Fruit fly (Drosophila melanogaster) whole organism, adult: Measurements from ENCODE around the gene Gem2.

Source experiments
- CG11617 ChIP-seq: fragments of 200-800 bp; sonication (Bioruptor generic); optimal IDR thresholded peaks from 2 replicates; lab custom pipeline; 2017; ENCODE audit warnings: mild to moderate bottlenecking, missing biosample characterization, missing genetic modification reagents, missing genetic modification characterization
- CG12768 ChIP-seq: fragments of 200-800 bp; sonication (Bioruptor generic); optimal IDR thresholded peaks from 2 replicates; lab custom pipeline; 2017; ENCODE audit warnings: missing biosample characterization, missing genetic modification characterization, mild to moderate bottlenecking, moderate library complexity, missing genetic modification reagents
- CG14711 ChIP-seq: fragments of 200-800 bp; sonication (Bioruptor generic); optimal IDR thresholded peaks from 2 replicates; lab custom pipeline; 2018; ENCODE audit warnings: missing biosample characterization, mild to moderate bottlenecking, missing genetic modification characterization, moderate library complexity
- CG1620 ChIP-seq: fragments of 200-800 bp; sonication (Bioruptor generic); optimal IDR thresholded peaks from 2 replicates; lab custom pipeline; 2016; ENCODE audit warnings: missing biosample characterization, missing genetic modification characterization
- CG33017 ChIP-seq: fragments of 200-800 bp; sonication (Bioruptor generic); optimal IDR thresholded peaks from 2 replicates; lab custom pipeline; 2018; ENCODE audit warnings: missing biosample characterization, mild to moderate bottlenecking, missing genetic modification characterization, moderate library complexity
- CG5204 ChIP-seq: fragments of 200-800 bp; sonication (Bioruptor generic); optimal IDR thresholded peaks from 2 replicates; lab custom pipeline; 2016; ENCODE audit warnings: missing biosample characterization, missing genetic modification characterization
- CG7045 ChIP-seq: fragments of 200-800 bp; sonication (Bioruptor generic); optimal IDR thresholded peaks from 2 replicates; lab custom pipeline; 2017; ENCODE audit warnings: missing biosample characterization, mild to moderate bottlenecking, missing genetic modification characterization
- CG7101 ChIP-seq: fragments of 200-800 bp; sonication (Bioruptor generic); optimal IDR thresholded peaks from 2 replicates; lab custom pipeline; 2018; ENCODE audit warnings: missing biosample characterization, mild to moderate bottlenecking, missing genetic modification characterization, moderate library complexity
- Clk ChIP-seq: fragments of 200-800 bp; sonication (Bioruptor generic); optimal IDR thresholded peaks from 2 replicates; lab custom pipeline; 2017; ENCODE audit warnings: missing biosample characterization, missing genetic modification characterization
- Crg-1 ChIP-seq: fragments of 200-800 bp; sonication (Bioruptor generic); optimal IDR thresholded peaks from 2 replicates; lab custom pipeline; 2016; ENCODE audit warnings: missing biosample characterization, missing genetic modification characterization
- Hr96 ChIP-seq: fragments of 200-800 bp; sonication (Bioruptor generic); optimal IDR thresholded peaks from 2 replicates; lab custom pipeline; 2016; ENCODE audit warnings: missing biosample characterization, missing genetic modification characterization
- Mnt ChIP-seq: fragments of 200-800 bp; sonication (Bioruptor generic); optimal IDR thresholded peaks from 2 replicates; lab custom pipeline; 2016; ENCODE audit warnings: missing biosample characterization, mild to moderate bottlenecking, missing genetic modification characterization
- bab1 ChIP-seq: fragments of 200-800 bp; sonication (Bioruptor generic); optimal IDR thresholded peaks from 3 replicates; lab custom pipeline; 2019; ENCODE audit warnings: missing biosample characterization, mild to moderate bottlenecking, missing genetic modification characterization, moderate library complexity
- cic ChIP-seq: fragments of 200-800 bp; sonication (Bioruptor generic); optimal IDR thresholded peaks from 2 replicates; lab custom pipeline; 2017; ENCODE audit warnings: missing biosample characterization, mild to moderate bottlenecking, missing genetic modification characterization, moderate library complexity
- cnc ChIP-seq, 2 experiments: fragments of >200 bp; optimal IDR thresholded peaks; 2 replicates each; lab custom pipeline; 2017
- kay ChIP-seq: fragments of 200-800 bp; sonication (Bioruptor generic); peaks from one replicate; lab custom pipeline; 2016; ENCODE audit warnings: missing biosample characterization, missing genetic modification characterization, borderline replicate concordance
- ovo ChIP-seq: fragments of 200-800 bp; sonication (Bioruptor generic); optimal IDR thresholded peaks from 2 replicates; lab custom pipeline; 2016; ENCODE audit warnings: missing biosample characterization, missing genetic modification characterization
- pad ChIP-seq: fragments of 200-800 bp; sonication (Bioruptor generic); optimal IDR thresholded peaks from 3 replicates; lab custom pipeline; 2017; ENCODE audit warnings: missing biosample characterization, missing genetic modification characterization, mild to moderate bottlenecking, moderate library complexity, missing genetic modification reagents
- tj ChIP-seq: fragments of 200-800 bp; sonication (Bioruptor generic); optimal IDR thresholded peaks from 3 replicates; lab custom pipeline; 2017; ENCODE audit warnings: missing biosample characterization, mild to moderate bottlenecking, missing genetic modification characterization, moderate library complexity
- toe ChIP-seq: fragments of 200-800 bp; sonication (Bioruptor generic); optimal IDR thresholded peaks from 2 replicates; lab custom pipeline; 2016; ENCODE audit warnings: missing biosample characterization, missing genetic modification characterization

Gem2 gene

DNA sequence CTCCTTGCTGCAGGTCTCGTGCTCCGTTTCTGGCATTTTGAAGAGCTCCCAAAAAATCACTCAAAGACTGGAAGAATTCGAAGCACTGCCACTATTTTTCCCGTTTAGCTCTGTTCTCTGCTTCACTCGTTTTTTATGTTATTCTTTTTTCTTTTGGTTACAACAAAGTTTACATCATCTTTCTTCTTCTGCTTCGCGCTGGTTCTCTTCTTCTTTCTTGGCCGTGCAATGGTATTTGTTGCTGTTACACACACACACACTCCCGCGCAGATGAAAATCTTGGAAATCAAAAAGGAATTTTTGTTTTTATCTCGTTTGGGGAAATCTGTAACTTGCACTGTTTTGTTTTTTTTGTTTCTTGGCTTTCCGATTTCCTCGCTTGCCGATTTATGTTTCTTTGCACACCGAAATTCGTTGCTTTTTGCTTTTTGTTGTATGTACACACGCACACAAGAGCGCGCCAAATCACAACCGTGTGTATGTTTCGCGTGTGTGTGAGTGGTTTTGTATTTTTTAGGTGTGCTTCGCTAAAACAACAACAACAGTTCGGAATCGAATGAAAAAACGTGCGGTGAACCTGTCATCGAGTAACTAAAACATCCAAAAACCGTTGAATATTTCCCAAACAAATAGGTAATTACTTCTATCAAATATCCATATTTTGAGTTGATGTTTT is 14.3 kb downstream of the Gem2 start:
- TF ChIP-seq cnc (optimal IDR thresholded peaks at IDR 0.05; lab: Kevin White, UChicago) (no peak), cic (peak; percentile 41)

DNA sequence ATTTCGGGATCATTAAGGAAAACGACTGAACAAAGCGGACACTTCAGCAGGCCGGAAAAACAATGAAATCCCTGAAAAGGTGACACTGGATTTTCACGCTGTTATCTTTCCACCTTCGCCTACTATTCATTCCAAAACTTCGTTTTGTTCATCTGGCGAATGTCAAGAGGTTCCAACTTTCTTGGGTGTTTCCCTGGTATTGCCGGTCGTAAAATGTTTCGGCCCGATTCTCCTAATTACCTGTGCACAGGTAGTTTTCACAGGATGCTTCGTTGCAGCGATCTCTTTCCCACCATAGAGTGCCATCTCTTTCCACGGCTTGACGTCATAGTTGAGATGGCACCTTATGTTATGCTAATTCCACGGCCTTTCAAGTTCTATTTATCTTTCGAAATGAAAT is 17.0 kb downstream of the Gem2 start:
- no peak for TF ChIP-seq cic
- no peak for TF ChIP-seq cnc (optimal IDR thresholded peaks at IDR 0.05; lab: Kevin White, UChicago)
- TF ChIP-seq Mnt: no peak
- no peak for TF ChIP-seq CG14711 (tag; lab: Kevin White, UChicago)
- no peak for TF ChIP-seq CG7101 (tag; lab: Kevin White, UChicago)
- no peak for TF ChIP-seq toe (GFP tag; lab: Kevin White, UChicago)
- TF ChIP-seq pad (GFP tag; lab: Kevin White, UChicago): no peak
- no peak for TF ChIP-seq Hr96 (GFP tag; lab: Kevin White, UChicago)
- no peak for TF ChIP-seq CG1620 (GFP tag; lab: Kevin White, UChicago)
- no peak for TF ChIP-seq Crg-1
- TF ChIP-seq CG5204: no peak
- no peak for TF ChIP-seq kay
- TF ChIP-seq CG11617 (GFP tag; lab: Kevin White, UChicago): no peak
- TF ChIP-seq Clk (GFP tag; lab: Kevin White, UChicago): no peak
- no peak for TF ChIP-seq bab1 (GFP tag; lab: Kevin White, UChicago)
- TF ChIP-seq tj (GFP tag; lab: Kevin White, UChicago): no peak
- TF ChIP-seq ovo: no peak

DNA sequence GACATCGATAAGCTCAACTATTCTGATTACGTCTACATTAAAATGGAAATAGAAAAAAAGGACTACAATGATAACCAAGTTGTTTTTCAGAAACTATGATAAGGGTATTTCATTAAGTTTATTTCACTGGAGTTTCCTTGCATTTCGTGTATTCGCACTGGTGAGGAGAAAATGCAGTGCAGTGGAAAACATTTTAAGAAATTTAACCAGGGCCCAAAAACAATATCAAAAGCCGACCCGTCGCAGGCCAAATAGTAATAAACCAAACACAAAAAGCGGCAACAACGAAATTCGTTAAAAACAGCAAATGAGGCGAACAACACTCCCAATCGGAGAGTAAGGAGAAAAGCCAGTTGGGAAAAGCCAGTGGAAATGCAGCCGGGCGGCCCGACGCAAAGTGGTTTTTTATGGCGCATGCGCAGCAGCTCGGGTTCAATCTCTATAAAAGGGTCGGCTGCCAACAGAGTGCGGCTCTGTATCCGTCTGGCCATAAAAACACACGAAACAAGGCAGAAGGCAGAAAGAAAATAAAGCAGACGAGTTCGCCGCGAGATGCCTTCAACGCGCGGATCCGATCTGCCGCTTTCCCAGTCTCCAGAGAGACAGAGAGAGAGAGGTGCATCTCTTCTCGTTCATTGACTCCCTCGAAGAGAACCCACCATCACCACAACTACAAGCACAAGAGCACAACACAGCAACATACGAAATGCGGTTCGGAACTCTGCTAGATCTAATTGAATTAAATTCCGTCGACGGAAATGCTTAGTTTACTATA is 19.1 kb downstream of the Gem2 start:
- TF ChIP-seq ovo (no peak), cnc (optimal IDR thresholded peaks at IDR 0.05; lab: Kevin White, UChicago) (no peak), CG7101 (tag; lab: Kevin White, UChicago) (no peak), cic (no peak), CG7045 (no peak), pad (GFP tag; lab: Kevin White, UChicago) (no peak), Crg-1 (no peak), CG1620 (GFP tag; lab: Kevin White, UChicago) (no peak), CG11617 (GFP tag; lab: Kevin White, UChicago) (no peak), CG12768 (GFP tag; lab: Kevin White, UChicago) (no peak), bab1 (GFP tag; lab: Kevin White, UChicago) (no peak), CG14711 (tag; lab: Kevin White, UChicago) (no peak), Mnt (no peak), tj (GFP tag; lab: Kevin White, UChicago) (no peak)

DNA sequence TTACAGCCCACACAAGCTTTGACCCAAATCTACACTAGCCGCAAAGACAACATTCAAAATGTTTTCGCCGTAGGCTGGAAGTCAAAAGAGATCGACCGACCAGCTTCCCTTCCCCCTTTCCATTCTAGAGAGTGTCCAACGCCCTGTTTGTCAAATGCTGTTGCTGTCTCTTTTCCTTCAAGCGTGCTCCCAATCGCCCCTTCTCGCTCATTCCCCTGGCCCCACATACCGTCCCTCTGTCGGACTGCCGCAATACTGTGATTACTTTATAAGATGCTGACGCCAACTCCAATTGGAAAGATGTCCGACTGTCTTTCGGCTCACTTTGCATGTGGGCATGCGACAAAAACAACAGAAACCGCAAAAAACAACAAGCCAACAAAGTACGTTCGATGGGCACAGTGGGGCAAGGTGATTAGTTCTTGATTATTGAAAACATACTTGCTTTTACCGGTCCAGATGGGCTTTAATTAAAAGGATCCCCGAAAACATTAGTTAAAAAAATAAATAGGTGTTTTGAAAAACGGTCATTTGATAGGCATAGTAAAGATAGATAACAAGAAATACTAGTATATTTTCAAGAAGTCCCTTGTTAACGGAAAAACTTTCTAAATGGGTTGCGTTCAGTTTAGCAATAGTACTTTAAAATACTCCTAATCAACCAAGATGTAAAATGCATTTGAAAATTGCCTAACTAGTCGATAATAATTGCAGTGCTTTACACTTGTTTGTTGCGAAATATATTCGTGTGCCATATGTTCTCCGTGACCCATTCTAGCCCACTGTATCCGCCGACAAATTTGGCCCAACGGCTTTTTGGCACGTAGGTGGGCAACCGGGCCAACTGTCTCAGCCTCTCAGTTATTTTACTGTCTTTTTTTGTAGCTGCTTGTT is 20.1 kb downstream of the Gem2 start:
- TF ChIP-seq tj (GFP tag; lab: Kevin White, UChicago) (peak; percentile 75), Clk (GFP tag; lab: Kevin White, UChicago) (no peak), pad (GFP tag; lab: Kevin White, UChicago) (peak; percentile 93), kay (peak; percentile 28), Hr96 (GFP tag; lab: Kevin White, UChicago) (no peak), CG7045 (no peak), ovo (no peak), bab1 (GFP tag; lab: Kevin White, UChicago) (no peak)

DNA sequence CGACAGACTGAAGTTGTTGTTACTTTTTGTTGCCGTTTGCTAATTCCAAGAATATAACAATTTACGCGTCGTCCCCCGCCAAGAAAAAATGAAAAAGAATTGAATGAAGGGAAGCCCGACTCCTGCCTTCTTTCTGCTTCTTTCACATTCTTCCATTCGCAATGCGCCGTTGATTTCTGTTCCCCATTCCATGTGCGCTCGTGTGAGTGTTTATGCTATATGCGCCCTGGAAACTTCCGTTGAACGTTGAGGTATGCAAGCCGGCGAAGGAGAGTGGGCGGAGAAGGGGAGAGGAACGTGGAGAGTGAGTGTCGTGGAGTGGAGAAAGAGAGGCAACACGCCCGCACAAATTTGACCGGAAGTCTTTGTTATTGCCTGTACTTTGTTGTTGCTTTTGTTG is 21.1 kb downstream of the Gem2 start:
- TF ChIP-seq tj (GFP tag; lab: Kevin White, UChicago): no peak
- TF ChIP-seq CG33017: no peak
- peak; percentile 98 for TF ChIP-seq pad (GFP tag; lab: Kevin White, UChicago)

DNA sequence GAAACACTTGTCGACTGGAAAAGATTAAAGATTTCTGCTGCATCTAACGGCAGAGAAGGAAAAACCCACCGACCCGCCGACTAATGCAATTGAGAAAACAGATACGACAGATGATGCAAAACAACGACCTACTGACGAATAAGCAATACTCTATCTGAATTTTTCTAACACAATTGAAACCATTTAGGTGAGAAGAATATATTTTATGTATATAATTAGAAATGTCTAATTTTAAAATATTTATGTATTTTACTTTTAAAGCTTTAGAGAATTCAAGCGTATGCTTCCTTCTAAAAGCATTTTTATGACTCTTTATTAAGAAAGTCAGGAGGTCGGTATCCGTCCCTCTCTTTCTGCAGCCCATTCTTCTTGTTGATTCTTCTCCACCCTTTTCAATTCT is 21.7 kb downstream of the Gem2 start:
- TF ChIP-seq ovo: no peak
- no peak for TF ChIP-seq tj (GFP tag; lab: Kevin White, UChicago)
- TF ChIP-seq CG1620 (GFP tag; lab: Kevin White, UChicago): no peak
- no peak for TF ChIP-seq CG14711 (tag; lab: Kevin White, UChicago)
- TF ChIP-seq Mnt: no peak
- no peak for TF ChIP-seq bab1 (GFP tag; lab: Kevin White, UChicago)
- no peak for TF ChIP-seq Hr96 (GFP tag; lab: Kevin White, UChicago)
- no peak for TF ChIP-seq CG12768 (GFP tag; lab: Kevin White, UChicago)
- no peak for TF ChIP-seq Crg-1
- TF ChIP-seq CG33017: no peak
- TF ChIP-seq CG11617 (GFP tag; lab: Kevin White, UChicago): no peak
- no peak for TF ChIP-seq cic
